Worm (Caenorhabditis elegans) whole organism, L1 larva: ENCODE measurements around the gene spr-3.

ENCODE experiments used
- aly-2 ChIP-seq: fragments of 150-350 bp; optimal IDR thresholded peaks from 2 replicates; lab custom pipeline; 2014; ENCODE audit warnings: missing biosample characterization, missing genetic modification characterization
- efl-3 ChIP-seq: fragments of 200-800 bp; sonication (Bioruptor generic); optimal IDR thresholded peaks from 2 replicates; lab custom pipeline; 2018; ENCODE audit warnings: mild to moderate bottlenecking, missing genetic modification characterization, missing compliant biosample characterization
- lin-13 ChIP-seq: fragments of 150-350 bp; optimal IDR thresholded peaks from 2 replicates; lab custom pipeline; 2014; ENCODE audit warnings: missing biosample characterization, missing genetic modification reagents, missing genetic modification characterization
- lsy-2 ChIP-seq, 2 experiments: fragments of 150-350 bp; optimal IDR thresholded peaks; 2 replicates each; lab custom pipeline; 2014; ENCODE audit warnings: missing biosample characterization in 2 of 2, missing genetic modification characterization in 2 of 2
- mdl-1 ChIP-seq, 2 experiments: fragments of 150-350 bp; optimal IDR thresholded peaks; 2 replicates each; lab custom pipeline; 2014 to 2017; ENCODE audit warnings: missing biosample characterization in 2 of 2, missing genetic modification characterization in 2 of 2, inconsistent platforms in 1 of 2
- nhr-20 ChIP-seq: sonication (generic microtip); optimal IDR thresholded peaks from 2 replicates; lab custom pipeline; 2016; ENCODE audit warnings: mild to moderate bottlenecking, missing genetic modification characterization, missing compliant biosample characterization
- nhr-77 ChIP-seq: fragments of 150-350 bp; optimal IDR thresholded peaks from 2 replicates; lab custom pipeline; 2014; ENCODE audit warnings: missing biosample characterization, missing genetic modification characterization
- pqm-1 ChIP-seq: sonication (generic microtip); optimal IDR thresholded peaks from 3 replicates; lab custom pipeline; 2017; ENCODE audit warnings: missing biosample characterization, missing genetic modification characterization
- snu-23 ChIP-seq: sonication (generic microtip); optimal IDR thresholded peaks from 2 replicates; lab custom pipeline; 2016; ENCODE audit warnings: missing genetic modification characterization, missing compliant biosample characterization
- tbx-2 ChIP-seq: sonication (generic microtip); optimal IDR thresholded peaks from 2 replicates; lab custom pipeline; 2016; ENCODE audit warnings: missing genetic modification characterization, missing compliant biosample characterization

ce11 chrX:4502039-4502438 is 11.9 kb upstream of the spr-3 start:
- TF ChIP-seq tbx-2 (tag; lab: Kevin White, UChicago) (no peak), snu-23 (GFP tag; lab: Kevin White, UChicago) (no peak), aly-2 (no peak), efl-3 (GFP tag; lab: Kevin White, UChicago) (no peak), nhr-20 (tag; lab: Kevin White, UChicago) (no peak), mdl-1 (tag; optimal IDR thresholded peaks at IDR 0.05; lab: Kevin White, UChicago) (no peak), lsy-2 (tag; optimal IDR thresholded peaks at IDR 0.05; lab: Kevin White, UChicago) (no peak), pqm-1 (tag; lab: Kevin White, UChicago) (no peak), nhr-77 (no peak), lin-13 (GFP tag; lab: Kevin White, UChicago) (no peak)
